Worm (Caenorhabditis elegans): Measurements from ENCODE around the gene ent-7.

DNA sequence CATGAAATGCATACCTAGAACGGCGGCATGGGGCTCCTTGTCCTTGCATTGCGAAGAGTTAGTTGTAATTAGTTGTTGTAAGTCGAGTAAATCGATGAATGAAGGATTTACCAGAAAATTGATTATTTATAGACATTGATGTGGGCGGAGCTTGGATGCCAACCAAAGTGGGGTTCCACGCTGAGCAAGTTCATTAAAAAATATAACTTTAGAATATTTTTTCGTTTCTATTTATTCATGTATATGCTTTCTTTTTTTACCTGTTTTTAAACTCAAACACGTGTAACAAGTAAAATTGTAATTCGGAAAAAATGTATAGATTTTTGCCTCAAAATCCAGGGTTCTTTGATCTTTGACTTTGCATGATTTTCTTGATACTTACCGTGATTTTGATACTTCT, 10.5 kb downstream of the ent-7 start, which contains the start of gene gipc-2:
- no peak for TF ChIP-seq flt-1 (GFP tag; IDR thresholded peaks at IDR 0.05)
- no peak for TF ChIP-seq ztf-23 (GFP tag; IDR thresholded peaks at IDR 0.05)
- no peak for TF ChIP-seq T22C8.4 (GFP tag; IDR thresholded peaks at IDR 0.05)
- TF ChIP-seq tab-1 (GFP tag; IDR thresholded peaks at IDR 0.05), result no peak
- no peak for TF ChIP-seq cog-1 (tag; optimal IDR thresholded peaks at IDR 0.05)
- TF ChIP-seq klf-2 (GFP tag; conservative IDR thresholded peaks at IDR 0.05), result no peak
- no peak for TF ChIP-seq ztf-29 (GFP tag; IDR thresholded peaks at IDR 0.05)

Data from whole organism, midembryonic.